Fruit fly (Drosophila melanogaster) whole organism, embryonic: Measurements from ENCODE around the gene CG11999.
A peak's percentile ranks its signal among the peaks of the same experiment; 100 is the strongest.

Source experiments
- Blimp-1 ChIP-seq: fragments of 200-800 bp; sonication (Bioruptor generic); optimal IDR thresholded peaks from 3 replicates; lab custom pipeline; 2018; ENCODE audit warnings: missing biosample characterization, missing genetic modification characterization, mild to moderate bottlenecking, moderate library complexity, missing genetic modification reagents
- CG12769 ChIP-seq: fragments of 200-800 bp; sonication (Bioruptor generic); optimal IDR thresholded peaks from 2 replicates; lab custom pipeline; 2019; ENCODE audit warnings: missing biosample characterization, mild to moderate bottlenecking, missing genetic modification characterization, moderate library complexity
- CG13624 ChIP-seq: fragments of 200-800 bp; sonication (Bioruptor generic); optimal IDR thresholded peaks from 2 replicates; lab custom pipeline; 2016; ENCODE audit warnings: missing biosample characterization, missing genetic modification characterization
- CG14860 ChIP-seq: fragments of 200-800 bp; sonication (Bioruptor generic); IDR thresholded peaks from 3 replicates; pipeline ENCODE4 v1.3.6; 2022; ENCODE audit warnings: missing biosample characterization, missing genetic modification characterization; ENCODE audit not compliant: partially characterized antibody
- CG15601 ChIP-seq: fragments of 200-800 bp; sonication (Bioruptor generic); optimal IDR thresholded peaks from 3 replicates; lab custom pipeline; 2019; ENCODE audit warnings: missing biosample characterization, mild to moderate bottlenecking, missing genetic modification characterization, moderate library complexity
- CG15696 ChIP-seq: fragments of 200-800 bp; sonication (Bioruptor generic); optimal IDR thresholded peaks from 2 replicates; lab custom pipeline; 2019; ENCODE audit warnings: missing biosample characterization, mild to moderate bottlenecking, missing genetic modification characterization, moderate library complexity
- CG1603 ChIP-seq: fragments of 200-800 bp; sonication (Bioruptor generic); optimal IDR thresholded peaks from 2 replicates; lab custom pipeline; 2019; ENCODE audit warnings: missing biosample characterization, mild to moderate bottlenecking, missing genetic modification characterization, moderate library complexity
- CG16863 ChIP-seq: fragments of 200-800 bp; sonication (Bioruptor generic); optimal IDR thresholded peaks from 3 replicates; lab custom pipeline; 2016; ENCODE audit warnings: missing biosample characterization, missing genetic modification characterization
- CG17361 ChIP-seq: fragments of 200-800 bp; sonication (Bioruptor generic); IDR thresholded peaks from 3 replicates; pipeline ENCODE4 v1.3.6; 2022; ENCODE audit warnings: missing biosample characterization, missing genetic modification characterization
- CG17385 ChIP-seq: fragments of 200-800 bp; sonication (Bioruptor generic); optimal IDR thresholded peaks from 3 replicates; lab custom pipeline; 2018; ENCODE audit warnings: missing biosample characterization, mild to moderate bottlenecking, missing genetic modification characterization
- CG17568 ChIP-seq: fragments of 200-800 bp; sonication (Bioruptor generic); optimal IDR thresholded peaks from 2 replicates; lab custom pipeline; 2018; ENCODE audit warnings: missing biosample characterization, mild to moderate bottlenecking, missing genetic modification characterization, moderate library complexity
- CG2712 ChIP-seq: fragments of 200-800 bp; optimal IDR thresholded peaks from 3 replicates; lab custom pipeline; 2019; ENCODE audit warnings: missing biosample characterization, mild to moderate bottlenecking, missing genetic modification characterization, moderate library complexity
- CG3065 ChIP-seq: fragments of 200-800 bp; sonication (Bioruptor generic); optimal IDR thresholded peaks from 2 replicates; lab custom pipeline; 2016; ENCODE audit warnings: missing biosample characterization, missing genetic modification characterization
- CG31224 ChIP-seq: fragments of 200-800 bp; sonication (Bioruptor generic); IDR thresholded peaks from 2 replicates; pipeline ENCODE4 v1.3.6; 2022; ENCODE audit warnings: missing biosample characterization, missing genetic modification characterization
- CG4820 ChIP-seq: fragments of 200-800 bp; sonication (Bioruptor generic); optimal IDR thresholded peaks from 3 replicates; lab custom pipeline; 2016; ENCODE audit warnings: missing biosample characterization, missing genetic modification characterization
- CG7372 ChIP-seq: fragments of 200-800 bp; sonication (Bioruptor generic); IDR thresholded peaks from 2 replicates; pipeline ENCODE4 v1.3.6; 2022; ENCODE audit warnings: missing biosample characterization, missing genetic modification characterization
- CG7786 ChIP-seq: fragments of 200-800 bp; sonication (Bioruptor generic); optimal IDR thresholded peaks from 2 replicates; lab custom pipeline; 2016; ENCODE audit warnings: missing biosample characterization, missing genetic modification characterization
- CG9215 ChIP-seq: fragments of 200-800 bp; sonication (Bioruptor generic); IDR thresholded peaks from 2 replicates; pipeline ENCODE4 v1.3.6; 2022; ENCODE audit warnings: missing biosample characterization, missing genetic modification characterization
- CG9437 ChIP-seq: fragments of 200-800 bp; sonication (Bioruptor generic); optimal IDR thresholded peaks from 2 replicates; lab custom pipeline; 2018; ENCODE audit warnings: missing biosample characterization, mild to moderate bottlenecking, missing genetic modification characterization
- CG9609 ChIP-seq: fragments of 200-800 bp; sonication (Bioruptor generic); optimal IDR thresholded peaks from 3 replicates; lab custom pipeline; 2016; ENCODE audit warnings: missing biosample characterization, missing genetic modification characterization
- CG9876 ChIP-seq: fragments of 200-800 bp; sonication (Bioruptor generic); optimal IDR thresholded peaks from 2 replicates; lab custom pipeline; 2016; ENCODE audit warnings: missing biosample characterization, missing genetic modification characterization
- Dbx ChIP-seq: fragments of 200-800 bp; sonication (Bioruptor generic); IDR thresholded peaks from 3 replicates; pipeline ENCODE4 v1.3.6; 2022; ENCODE audit warnings: missing biosample characterization, missing genetic modification characterization
- E2f1 ChIP-seq: fragments of 200-800 bp; sonication (Bioruptor generic); IDR thresholded peaks from 2 replicates; pipeline ENCODE4 v1.3.6; 2022; ENCODE audit warnings: missing biosample characterization, missing genetic modification characterization
- Elba2 ChIP-seq: fragments of 200-800 bp; sonication (Bioruptor generic); optimal IDR thresholded peaks from 3 replicates; lab custom pipeline; 2016; ENCODE audit warnings: missing biosample characterization, missing genetic modification characterization
- HLH4C ChIP-seq: fragments of 200-800 bp; sonication (Bioruptor generic); IDR thresholded peaks from 3 replicates; pipeline ENCODE4 v1.3.6; 2022; ENCODE audit warnings: missing biosample characterization, missing genetic modification characterization; ENCODE audit not compliant: partially characterized antibody
- HLH54F ChIP-seq: fragments of 200-800 bp; sonication (Bioruptor generic); optimal IDR thresholded peaks from 3 replicates; lab custom pipeline; 2016; ENCODE audit warnings: missing biosample characterization, missing genetic modification characterization
- Hmr ChIP-seq: fragments of 200-800 bp; sonication (Bioruptor generic); optimal IDR thresholded peaks from 3 replicates; lab custom pipeline; 2017; ENCODE audit warnings: mild to moderate bottlenecking, missing biosample characterization, missing genetic modification reagents, missing genetic modification characterization
- Myb ChIP-seq: fragments of 200-800 bp; sonication (Bioruptor generic); optimal IDR thresholded peaks from 2 replicates; lab custom pipeline; 2016; ENCODE audit warnings: missing biosample characterization, missing genetic modification characterization
- Opbp ChIP-seq: fragments of 200-800 bp; sonication (Bioruptor generic); IDR thresholded peaks from 3 replicates; pipeline ENCODE4 v1.3.6; 2022; ENCODE audit warnings: missing biosample characterization, missing genetic modification characterization; ENCODE audit not compliant: partially characterized antibody
- ci ChIP-seq: fragments of 200-800 bp; sonication (Bioruptor generic); IDR thresholded peaks from 3 replicates; pipeline ENCODE4 v1.3.6; 2022; ENCODE audit warnings: missing biosample characterization, missing genetic modification characterization
- corto ChIP-seq: fragments of 200-800 bp; sonication (Bioruptor generic); optimal IDR thresholded peaks from 2 replicates; lab custom pipeline; 2016; ENCODE audit warnings: missing biosample characterization, mild to moderate bottlenecking, missing genetic modification characterization, moderate library complexity
- dati ChIP-seq: fragments of 200-800 bp; sonication (Bioruptor generic); IDR thresholded peaks from 2 replicates; pipeline ENCODE4 v1.3.6; 2022; ENCODE audit warnings: missing biosample characterization, missing genetic modification characterization
- fru ChIP-seq: fragments of >200 bp; optimal IDR thresholded peaks from 2 replicates; lab custom pipeline; 2017
- gt ChIP-seq: fragments of 200-800 bp; sonication (Bioruptor generic); IDR thresholded peaks from 2 replicates; pipeline ENCODE4 v1.3.6; 2022; ENCODE audit warnings: missing biosample characterization, missing genetic modification characterization
- h ChIP-seq: fragments of >200 bp; optimal IDR thresholded peaks from 2 replicates; lab custom pipeline; 2017
- hb ChIP-seq: fragments of 200-800 bp; sonication (Bioruptor generic); IDR thresholded peaks from 3 replicates; pipeline ENCODE4 v1.3.6; 2022; ENCODE audit warnings: missing biosample characterization, missing genetic modification characterization; ENCODE audit not compliant: partially characterized antibody
- kay ChIP-seq: fragments of 200-800 bp; sonication (Bioruptor generic); optimal IDR thresholded peaks from 2 replicates; lab custom pipeline; 2016; ENCODE audit warnings: missing biosample characterization, missing genetic modification characterization
- mld ChIP-seq: fragments of 200-800 bp; sonication (Bioruptor generic); IDR thresholded peaks from 3 replicates; pipeline ENCODE4 v1.3.6; 2022; ENCODE audit warnings: missing biosample characterization, missing genetic modification characterization; ENCODE audit not compliant: partially characterized antibody
- nerfin-1 ChIP-seq: fragments of 200-800 bp; sonication (Bioruptor generic); optimal IDR thresholded peaks from 3 replicates; lab custom pipeline; 2019; ENCODE audit warnings: missing biosample characterization, mild to moderate bottlenecking, missing genetic modification characterization, moderate library complexity
- nerfin-2 ChIP-seq: fragments of 200-800 bp; sonication (Bioruptor generic); IDR thresholded peaks from 2 replicates; pipeline ENCODE4 v1.3.6; 2022; ENCODE audit warnings: missing biosample characterization, missing genetic modification characterization; ENCODE audit not compliant: partially characterized antibody
- p53 ChIP-seq: fragments of 200-800 bp; sonication (Bioruptor generic); optimal IDR thresholded peaks from 2 replicates; lab custom pipeline; 2016; ENCODE audit warnings: missing biosample characterization, missing genetic modification characterization
- peb ChIP-seq: fragments of 200-800 bp; sonication (Bioruptor generic); IDR thresholded peaks from 2 replicates; pipeline ENCODE4 v1.3.6; 2022; ENCODE audit warnings: missing biosample characterization, missing genetic modification characterization
- psq ChIP-seq: fragments of 200-800 bp; sonication (Bioruptor generic); optimal IDR thresholded peaks from 2 replicates; lab custom pipeline; 2017; ENCODE audit warnings: missing biosample characterization, missing genetic modification characterization
- pzg ChIP-seq: fragments of 200-800 bp; sonication (Bioruptor generic); optimal IDR thresholded peaks from 3 replicates; lab custom pipeline; 2018; ENCODE audit warnings: missing biosample characterization, mild to moderate bottlenecking, missing genetic modification characterization, moderate library complexity
- seq ChIP-seq: fragments of 200-800 bp; sonication (Bioruptor generic); IDR thresholded peaks from 2 replicates; pipeline ENCODE4 v1.3.6; 2022; ENCODE audit warnings: missing biosample characterization, missing genetic modification characterization
- sisA ChIP-seq: fragments of 200-800 bp; sonication (Bioruptor generic); IDR thresholded peaks from 2 replicates; pipeline ENCODE4 v1.3.6; 2022; ENCODE audit warnings: missing biosample characterization, missing genetic modification characterization
- ssp ChIP-seq: fragments of 200-800 bp; sonication (Bioruptor generic); IDR thresholded peaks from 2 replicates; pipeline ENCODE4 v1.3.6; 2022; ENCODE audit warnings: missing biosample characterization, missing genetic modification characterization
- stwl ChIP-seq: fragments of 200-800 bp; sonication (Bioruptor generic); optimal IDR thresholded peaks from 3 replicates; lab custom pipeline; 2018; ENCODE audit warnings: missing biosample characterization, mild to moderate bottlenecking, missing genetic modification characterization, moderate library complexity
- unpg ChIP-seq: fragments of 200-800 bp; sonication (Bioruptor generic); optimal IDR thresholded peaks from 3 replicates; lab custom pipeline; 2018; ENCODE audit warnings: missing biosample characterization, mild to moderate bottlenecking, missing genetic modification characterization, moderate library complexity
- zen ChIP-seq: fragments of 200-800 bp; sonication (Bioruptor generic); optimal IDR thresholded peaks from 3 replicates; lab custom pipeline; 2018; ENCODE audit warnings: missing biosample characterization, mild to moderate bottlenecking, missing genetic modification characterization, moderate library complexity

The CG11999 gene

dm6 chr3R:5323741-5324538 lies 30.6 kb downstream of the CG11999 start (continued):
- TF ChIP-seq HLH4C (0 out of 3 replicates have a peak, but pooled peaks have one; percentile 15), CG16863 (GFP tag; lab: Kevin White, UChicago) (no peak), Myb (no peak), CG17361 (GFP tag; lab: Robert Waterston, UW) (no peak), h (lab: Kevin White, UChicago) (no peak), pzg (GFP tag; lab: Kevin White, UChicago) (no peak), CG9215 (GFP tag; lab: Robert Waterston, UW) (no peak), Blimp-1 (no peak), ssp (GFP tag; lab: Robert Waterston, UW) (no peak), CG9609 (GFP tag; lab: Kevin White, UChicago) (no peak), stwl (tag; lab: Kevin White, UChicago) (no peak), Elba2 (GFP tag; lab: Kevin White, UChicago) (no peak), mld (GFP tag; lab: Robert Waterston, UW) (no peak), Opbp (no peak), sisA (GFP tag; lab: Robert Waterston, UW) (no peak), CG17385 (GFP tag; lab: Kevin White, UChicago) (no peak), CG15601 (tag; lab: Kevin White, UChicago) (peak; percentile 2), dati (no peak), CG14860 (GFP tag; lab: Robert Waterston, UW) (no peak), gt (GFP tag; lab: Robert Waterston, UW) (no peak), CG13624 (GFP tag; lab: Kevin White, UChicago) (no peak), CG9876 (no peak), nerfin-2 (GFP tag; lab: Robert Waterston, UW) (no peak), peb (GFP tag; lab: Robert Waterston, UW) (no peak), Hmr (peak; percentile 14), zen (tag; lab: Kevin White, UChicago) (no peak), Dbx (GFP tag; lab: Robert Waterston, UW) (no peak), seq (no peak), CG31224 (no peak), CG2712 (tag; lab: Kevin White, UChicago) (no peak), CG7372 (no peak), fru (no peak), CG4820 (GFP tag; lab: Kevin White, UChicago) (no peak), CG3065 (GFP tag; lab: Kevin White, UChicago) (no peak), CG1603 (peak; percentile 19), unpg (peak; percentile 19), nerfin-1 (tag; lab: Kevin White, UChicago) (no peak), kay (GFP tag; lab: Kevin White, UChicago) (no peak), corto (GFP tag; lab: Kevin White, UChicago) (no peak), CG9437 (GFP tag; lab: Kevin White, UChicago) (no peak), p53 (no peak), CG17568 (GFP tag; lab: Kevin White, UChicago) (peak; percentile 24), hb (GFP tag; lab: Robert Waterston, UW) (no peak), CG12769 (tag; lab: Kevin White, UChicago) (peak; percentile 46), HLH54F (no peak), CG7786 (GFP tag; lab: Kevin White, UChicago) (no peak), E2f1 (GFP tag; lab: Robert Waterston, UW) (no peak), CG15696 (no peak), ci (GFP tag; lab: Robert Waterston, UW) (peak; percentile 64; the same call in 2 of the 3 replicates), psq (no peak)
